Worm (Caenorhabditis elegans) whole organism, mixed stage, embryonic: ENCODE measurements around the gene C50E3.13.

Experiments used
- blmp-1 ChIP-seq: fragments of 150-350 bp; optimal IDR thresholded peaks from 2 replicates; lab custom pipeline; 2014; ENCODE audit warnings: missing biosample characterization, missing genetic modification characterization
- mab-5 ChIP-seq: fragments of 150-350 bp; optimal IDR thresholded peaks from 2 replicates; lab custom pipeline; 2014; ENCODE audit warnings: missing biosample characterization, missing genetic modification characterization
- mep-1 ChIP-seq: fragments of 150-350 bp; optimal IDR thresholded peaks from 2 replicates; lab custom pipeline; 2017; ENCODE audit warnings: missing biosample characterization, missing genetic modification reagents, missing genetic modification characterization, inconsistent platforms
- pha-4 ChIP-seq: fragments of 150-350 bp; optimal IDR thresholded peaks from 2 replicates; lab custom pipeline; 2018; ENCODE audit warnings: missing biosample characterization, missing genetic modification reagents, missing genetic modification characterization
- unc-120 ChIP-seq: sonication (generic microtip); optimal IDR thresholded peaks from 2 replicates; lab custom pipeline; 2017; ENCODE audit warnings: missing genetic modification characterization, missing compliant biosample characterization; ENCODE audit not compliant: poor library complexity, severe bottlenecking
- ztf-11 ChIP-seq: fragments of 150-350 bp; optimal IDR thresholded peaks from 2 replicates; lab custom pipeline; 2014; ENCODE audit warnings: missing biosample characterization, missing genetic modification characterization

DNA sequence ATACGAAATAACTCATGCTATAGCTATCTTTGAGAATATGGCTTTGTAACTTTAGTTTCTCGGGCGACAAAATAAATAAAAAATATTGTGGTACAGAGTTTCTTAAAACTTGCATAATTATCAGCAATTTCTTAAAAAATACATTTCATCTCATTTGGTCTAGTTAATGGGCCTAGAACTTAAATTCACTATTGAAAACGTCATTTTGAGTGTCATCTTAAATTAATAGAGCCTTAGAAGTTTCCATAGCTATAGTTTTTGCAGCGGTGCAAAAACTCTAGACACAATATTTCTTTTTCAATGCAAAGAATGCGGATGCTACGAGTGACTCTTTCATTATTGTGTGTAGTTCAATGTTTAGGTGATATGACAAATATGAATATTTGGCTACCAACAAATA is 12.0 kb downstream of the C50E3.13 start, which contains the start of gene clec-215:
- no peak for TF ChIP-seq ztf-11 (tag; lab: Kevin White, UChicago)
- TF ChIP-seq pha-4 (tag; lab: Kevin White, UChicago), result no peak
- no peak for TF ChIP-seq mab-5 (tag; lab: Kevin White, UChicago)
- no peak for TF ChIP-seq blmp-1
- no peak for TF ChIP-seq unc-120 (tag; lab: Kevin White, UChicago)
- no peak for TF ChIP-seq mep-1 (tag; lab: Kevin White, UChicago)
